Fruit fly (Drosophila melanogaster): ENCODE results near the gene CG7518.

- TF ChIP-seq CG11902 (GFP tag; optimal IDR thresholded peaks at IDR 0.05) (no peak), Blimp-1 (GFP tag; optimal IDR thresholded peaks at IDR 0.05) (no peak), ss (GFP tag; optimal IDR thresholded peaks at IDR 0.05) (no peak), Eip75B (GFP tag; optimal IDR thresholded peaks at IDR 0.05) (no peak), Met (GFP tag; optimal IDR thresholded peaks at IDR 0.05) (no peak), spab (GFP tag; optimal IDR thresholded peaks at IDR 0.05) (no peak), CG11762 (GFP tag; optimal IDR thresholded peaks at IDR 0.05; ENCODE audit: insufficient read depth) (no peak), CG31627 (GFP tag; optimal IDR thresholded peaks at IDR 0.05) (no peak), Eip78C (GFP tag) (no peak), CG8319 (GFP tag; optimal IDR thresholded peaks at IDR 0.05) (no peak), lz (GFP tag; optimal IDR thresholded peaks at IDR 0.05) (no peak), eg (GFP tag; IDR thresholded peaks at IDR 0.05) (no peak), Lpt (GFP tag; optimal IDR thresholded peaks at IDR 0.05) (no peak), Eip93F (GFP tag; optimal IDR thresholded peaks at IDR 0.05) (no peak)
Measured at dm6 chr3R:12962612-12963011, 35.3 kb upstream of the CG7518 start.
